Fruit fly (Drosophila melanogaster) whole organism, embryonic: ENCODE measurements around the gene dyw.

Source experiments
- CG12071 ChIP-seq: fragments of 200-800 bp; sonication (Bioruptor generic); optimal IDR thresholded peaks from 3 replicates; lab custom pipeline; 2018; ENCODE audit warnings: missing biosample characterization, mild to moderate bottlenecking, missing genetic modification characterization
- CG12155 ChIP-seq: fragments of 200-800 bp; sonication (Bioruptor generic); optimal IDR thresholded peaks from 3 replicates; lab custom pipeline; 2016; ENCODE audit warnings: missing biosample characterization, missing genetic modification characterization
- CG12391 ChIP-seq: fragments of 200-800 bp; sonication (Bioruptor generic); optimal IDR thresholded peaks from 3 replicates; lab custom pipeline; 2018; ENCODE audit warnings: missing biosample characterization, mild to moderate bottlenecking, missing genetic modification characterization, moderate library complexity
- CG13296 ChIP-seq: fragments of 200-800 bp; sonication (Bioruptor generic); optimal IDR thresholded peaks from 3 replicates; lab custom pipeline; 2018; ENCODE audit warnings: missing biosample characterization, mild to moderate bottlenecking, missing genetic modification characterization
- CG13424 ChIP-seq: fragments of 200-800 bp; sonication (Bioruptor generic); optimal IDR thresholded peaks from 2 replicates; lab custom pipeline; 2019; ENCODE audit warnings: missing biosample characterization, mild to moderate bottlenecking, missing genetic modification characterization, moderate library complexity
- CG13894 ChIP-seq: fragments of 200-800 bp; sonication (Bioruptor generic); optimal IDR thresholded peaks from 3 replicates; lab custom pipeline; 2018; ENCODE audit warnings: missing biosample characterization, mild to moderate bottlenecking, missing genetic modification characterization, moderate library complexity
- CG14860 ChIP-seq: fragments of 200-800 bp; sonication (Bioruptor generic); IDR thresholded peaks from 3 replicates; pipeline ENCODE4 v1.3.6; 2022; ENCODE audit warnings: missing biosample characterization, missing genetic modification characterization; ENCODE audit not compliant: partially characterized antibody
- CG15011 ChIP-seq: fragments of 200-800 bp; sonication (Bioruptor generic); optimal IDR thresholded peaks from 3 replicates; lab custom pipeline; 2018; ENCODE audit warnings: missing biosample characterization, mild to moderate bottlenecking, missing genetic modification characterization
- CG18619 ChIP-seq: fragments of 200-800 bp; sonication (Bioruptor generic); optimal IDR thresholded peaks from 3 replicates; lab custom pipeline; 2017; ENCODE audit warnings: missing biosample characterization, mild to moderate bottlenecking, missing genetic modification characterization
- CG32772 ChIP-seq: fragments of 200-800 bp; sonication (Bioruptor generic); IDR thresholded peaks from 2 replicates; pipeline ENCODE4 v1.3.6; 2022; ENCODE audit warnings: missing biosample characterization, missing genetic modification characterization
- CG33213 ChIP-seq: fragments of 200-800 bp; sonication (Bioruptor generic); optimal IDR thresholded peaks from 3 replicates; lab custom pipeline; 2016; ENCODE audit warnings: missing biosample characterization, missing genetic modification characterization
- CG7556 ChIP-seq: fragments of 200-800 bp; sonication (Bioruptor generic); optimal IDR thresholded peaks from 2 replicates; lab custom pipeline; 2017; ENCODE audit warnings: missing biosample characterization, mild to moderate bottlenecking, missing genetic modification characterization
- CG7963 ChIP-seq: fragments of 200-800 bp; sonication (Bioruptor generic); IDR thresholded peaks from 3 replicates; pipeline ENCODE4 v1.3.6; 2022; ENCODE audit warnings: missing biosample characterization, missing genetic modification characterization; ENCODE audit not compliant: partially characterized antibody
- CG9797 ChIP-seq: fragments of 200-800 bp; sonication (Bioruptor generic); optimal IDR thresholded peaks from 3 replicates; lab custom pipeline; 2018; ENCODE audit warnings: missing biosample characterization, mild to moderate bottlenecking, missing genetic modification characterization
- CoRest ChIP-seq: fragments of 200-800 bp; sonication (Bioruptor generic); optimal IDR thresholded peaks from 3 replicates; lab custom pipeline; 2018; ENCODE audit warnings: missing biosample characterization, mild to moderate bottlenecking, missing genetic modification characterization, moderate library complexity
- CrebB ChIP-seq: fragments of 200-800 bp; sonication (Bioruptor generic); optimal IDR thresholded peaks from 3 replicates; lab custom pipeline; 2018; ENCODE audit warnings: missing biosample characterization, mild to moderate bottlenecking, missing genetic modification characterization
- D19A ChIP-seq: fragments of 200-800 bp; optimal IDR thresholded peaks from 3 replicates; lab custom pipeline; 2019; ENCODE audit warnings: missing biosample characterization, mild to moderate bottlenecking, missing genetic modification characterization, moderate library complexity
- Dll ChIP-seq: fragments of 200-800 bp; sonication (Bioruptor generic); IDR thresholded peaks from 4 replicates; pipeline ENCODE4 v1.3.6; 2022; ENCODE audit warnings: missing biosample characterization, missing genetic modification characterization; ENCODE audit not compliant: partially characterized antibody
- Dp ChIP-seq: fragments of 200-800 bp; sonication (Bioruptor generic); optimal IDR thresholded peaks from 2 replicates; lab custom pipeline; 2018; ENCODE audit warnings: missing biosample characterization, mild to moderate bottlenecking, missing genetic modification characterization, moderate library complexity
- Drgx ChIP-seq: fragments of 200-800 bp; sonication (Bioruptor generic); IDR thresholded peaks from 2 replicates; pipeline ENCODE4 v1.3.6; 2022; ENCODE audit warnings: missing biosample characterization, missing genetic modification characterization
- Fer3 ChIP-seq: fragments of 200-800 bp; sonication (Bioruptor generic); optimal IDR thresholded peaks from 2 replicates; lab custom pipeline; 2018; ENCODE audit warnings: missing biosample characterization, mild to moderate bottlenecking, missing genetic modification characterization, moderate library complexity
- GATAe ChIP-seq: fragments of 200-800 bp; sonication (Bioruptor generic); conservative IDR thresholded peaks from 2 replicates; pipeline ENCODE4 v1.3.6; 2022; ENCODE audit warnings: missing biosample characterization, missing genetic modification characterization
- MBD-R2 ChIP-seq: fragments of 200-800 bp; sonication (Bioruptor generic); IDR thresholded peaks from 2 replicates; pipeline ENCODE4 v1.3.6; 2022; ENCODE audit warnings: missing biosample characterization, missing genetic modification characterization
- Max ChIP-seq: fragments of 200-800 bp; sonication (Bioruptor generic); optimal IDR thresholded peaks from 2 replicates; lab custom pipeline; 2016; ENCODE audit warnings: missing biosample characterization, mild to moderate bottlenecking, missing genetic modification characterization
- Med ChIP-seq: fragments of 200-800 bp; sonication (Bioruptor generic); peaks from one replicate; lab custom pipeline; 2016; ENCODE audit warnings: missing biosample characterization, missing genetic modification characterization, mild to moderate bottlenecking, inconsistent platforms, moderate library complexity
- Ravus ChIP-seq: fragments of 200-800 bp; sonication (Bioruptor generic); IDR thresholded peaks from 2 replicates; pipeline ENCODE4 v1.3.6; 2022; ENCODE audit warnings: missing biosample characterization, missing genetic modification characterization
- Rfx ChIP-seq: fragments of 200-800 bp; sonication (Bioruptor generic); IDR thresholded peaks from 2 replicates; pipeline ENCODE4 v1.3.6; 2022; ENCODE audit warnings: missing biosample characterization, missing genetic modification characterization
- Sin3A ChIP-seq: fragments of >200 bp; optimal IDR thresholded peaks from 2 replicates; lab custom pipeline; 2018
- Stat92E ChIP-seq, 3 experiments: fragments of >200 bp in 2 of 3; fragments of 200-800 bp in 1 of 3; sonication (Bioruptor generic) in 1 of 3; optimal IDR thresholded peaks; 2 replicates each; lab custom pipeline; 2017 to 2019; ENCODE audit warnings: missing biosample characterization in 3 of 3, missing genetic modification characterization in 3 of 3, mild to moderate bottlenecking in 1 of 3, moderate library complexity in 1 of 3
- Xbp1 ChIP-seq: fragments of 200-800 bp; sonication (Bioruptor generic); optimal IDR thresholded peaks from 3 replicates; lab custom pipeline; 2016; ENCODE audit warnings: missing biosample characterization, mild to moderate bottlenecking, missing genetic modification characterization
- Xrp1 ChIP-seq: fragments of 200-800 bp; sonication (Bioruptor generic); IDR thresholded peaks from 2 replicates; pipeline ENCODE4 v1.3.6; 2022; ENCODE audit warnings: missing biosample characterization, missing genetic modification characterization
- bab2 ChIP-seq: fragments of 200-800 bp; sonication (Bioruptor generic); optimal IDR thresholded peaks from 2 replicates; lab custom pipeline; 2016; ENCODE audit warnings: missing biosample characterization, missing genetic modification characterization
- bbx ChIP-seq: fragments of 200-800 bp; sonication (Bioruptor generic); IDR thresholded peaks from 2 replicates; pipeline ENCODE4 v1.3.6; 2022; ENCODE audit warnings: missing biosample characterization, missing genetic modification characterization; ENCODE audit not compliant: partially characterized antibody
- bcd ChIP-seq: fragments of 200-800 bp; sonication (Bioruptor generic); optimal IDR thresholded peaks from 2 replicates; lab custom pipeline; 2017; ENCODE audit warnings: missing biosample characterization, mild to moderate bottlenecking, missing genetic modification characterization
- bsh ChIP-seq, 2 experiments: fragments of 200-800 bp; sonication (Bioruptor generic); optimal IDR thresholded peaks; 2 replicates each; lab custom pipeline; 2017 to 2018; ENCODE audit warnings: mild to moderate bottlenecking in 2 of 2, missing biosample characterization in 2 of 2, missing genetic modification characterization in 2 of 2, moderate library complexity in 1 of 2
- crp ChIP-seq, 2 experiments: fragments of 200-800 bp; sonication (Bioruptor generic); optimal IDR thresholded peaks; 2 replicates in 1 of 2; 3 replicates in 1 of 2; lab custom pipeline; 2017; ENCODE audit warnings: missing biosample characterization in 2 of 2, missing genetic modification characterization in 2 of 2, mild to moderate bottlenecking in 1 of 2, moderate library complexity in 1 of 2
- en ChIP-seq: fragments of 200-800 bp; sonication (Bioruptor generic); optimal IDR thresholded peaks from 2 replicates; lab custom pipeline; 2016; ENCODE audit warnings: missing biosample characterization, missing genetic modification characterization
- ewg ChIP-seq: fragments of 200-800 bp; sonication (Bioruptor generic); optimal IDR thresholded peaks from 3 replicates; lab custom pipeline; 2017; ENCODE audit warnings: mild to moderate bottlenecking, missing biosample characterization, missing genetic modification reagents, missing genetic modification characterization
- eyg ChIP-seq: fragments of 200-800 bp; sonication (Bioruptor generic); optimal IDR thresholded peaks from 3 replicates; lab custom pipeline; 2016; ENCODE audit warnings: missing biosample characterization, missing genetic modification characterization
- fd102C ChIP-seq: fragments of 200-800 bp; sonication (Bioruptor generic); optimal IDR thresholded peaks from 2 replicates; lab custom pipeline; 2018; ENCODE audit warnings: missing biosample characterization, mild to moderate bottlenecking, missing genetic modification characterization, moderate library complexity
- fd96Cb ChIP-seq: fragments of 200-800 bp; sonication (Bioruptor generic); optimal IDR thresholded peaks from 2 replicates; lab custom pipeline; 2018; ENCODE audit warnings: missing biosample characterization, mild to moderate bottlenecking, missing genetic modification characterization, moderate library complexity
- fu2 ChIP-seq: fragments of 200-800 bp; sonication (Bioruptor generic); optimal IDR thresholded peaks from 2 replicates; lab custom pipeline; 2016; ENCODE audit warnings: missing biosample characterization, missing genetic modification characterization
- gsb ChIP-seq: fragments of 200-800 bp; sonication (Bioruptor generic); IDR thresholded peaks from 2 replicates; pipeline ENCODE4 v1.3.6; 2022; ENCODE audit warnings: missing biosample characterization, missing genetic modification characterization
- ro ChIP-seq: fragments of 200-800 bp; sonication (Bioruptor generic); IDR thresholded peaks from 2 replicates; pipeline ENCODE4 v1.3.6; 2022; ENCODE audit warnings: missing biosample characterization, missing genetic modification characterization
- sug ChIP-seq: fragments of 200-800 bp; optimal IDR thresholded peaks from 2 replicates; lab custom pipeline; 2019; ENCODE audit warnings: missing biosample characterization, mild to moderate bottlenecking, missing genetic modification characterization, moderate library complexity
- tll ChIP-seq, 2 experiments: fragments of 200-800 bp in 1 of 2; fragments of >200 bp in 1 of 2; sonication (Bioruptor generic) in 1 of 2; optimal IDR thresholded peaks; 2 replicates each; lab custom pipeline; 2017 to 2019; ENCODE audit warnings: missing biosample characterization in 2 of 2, missing genetic modification characterization in 2 of 2, mild to moderate bottlenecking in 1 of 2, moderate library complexity in 1 of 2
- unc-4 ChIP-seq: fragments of 200-800 bp; sonication (Bioruptor generic); IDR thresholded peaks from 2 replicates; pipeline ENCODE4 v1.3.6; 2022; ENCODE audit warnings: missing biosample characterization, missing genetic modification characterization; ENCODE audit not compliant: partially characterized antibody
- vvl ChIP-seq: fragments of 200-800 bp; sonication (Bioruptor generic); IDR thresholded peaks from 2 replicates; pipeline ENCODE4 v1.3.6; 2022; ENCODE audit warnings: missing biosample characterization, missing genetic modification characterization

The dyw gene

DNA sequence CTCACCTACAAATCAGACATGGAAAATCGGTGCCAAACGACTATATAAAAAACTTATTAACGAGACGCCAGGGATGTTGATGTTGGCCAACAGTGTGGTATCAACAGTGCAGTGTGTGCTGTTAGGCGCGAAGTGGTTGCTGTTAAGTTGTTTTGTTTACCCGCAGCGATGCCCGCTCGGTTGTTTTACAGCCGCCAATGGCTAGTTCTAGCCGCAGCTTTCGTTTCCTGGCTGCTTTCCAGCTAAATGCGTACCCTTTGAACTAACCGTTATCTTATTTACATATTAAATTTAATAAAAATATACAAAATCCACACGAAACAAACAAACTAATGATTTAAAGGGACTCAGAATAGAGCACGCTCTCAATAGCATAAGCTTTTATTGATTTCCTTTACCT lies 45.0 kb upstream of the dyw start, which contains the start of gene crm (continued):
- TF ChIP-seq unc-4 (GFP tag; lab: Robert Waterston, UW) (peak; percentile 34; the same call in 1 of the 2 replicates), CrebB (tag; lab: Kevin White, UChicago) (no peak), vvl (peak; percentile 65), bab2 (GFP tag; lab: Kevin White, UChicago) (no peak), Xbp1 (GFP tag; lab: Kevin White, UChicago) (no peak), Rfx (GFP tag; lab: Robert Waterston, UW) (0 out of 2 replicates have a peak, but pooled peaks have one; percentile 34), CG9797 (GFP tag; lab: Kevin White, UChicago) (peak; percentile 24), Xrp1 (GFP tag; lab: Robert Waterston, UW) (no peak), crp (GFP tag; optimal IDR thresholded peaks at IDR 0.05; lab: Kevin White, UChicago) (peak in 1 of 2 experiments; percentile 45), CG12155 (peak; percentile 8), Med (GFP tag; lab: Kevin White, UChicago) (peak; percentile 45), MBD-R2 (peak; percentile 63), sug (peak; percentile 14)

DNA sequence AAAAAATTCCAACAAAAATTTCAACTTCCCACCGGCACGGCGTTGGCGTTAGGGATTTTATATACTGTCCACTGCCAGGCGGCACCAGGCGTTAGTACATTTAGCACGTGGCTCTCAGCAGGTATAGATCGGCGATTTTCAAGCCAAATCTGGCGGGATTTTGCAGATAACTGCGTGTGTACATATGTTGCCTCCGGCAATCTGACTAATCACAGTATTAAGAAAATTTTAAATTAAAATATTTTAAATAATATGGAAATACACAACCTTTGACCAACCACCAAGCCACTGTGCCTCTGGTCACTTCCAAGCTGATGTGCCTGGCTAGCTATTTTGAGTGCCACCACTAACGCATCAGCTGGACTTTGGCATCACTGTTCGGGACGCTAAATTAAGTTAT lies 38.4 kb upstream of the dyw start, which contains the start of the genes ttm50 and CG2712:
Gene ttm50 (minus strand): TSS at position 64 of the 400 bp plus-strand sequence.
Gene CG2712 (plus strand): TSS at position 343 of the 400 bp plus-strand sequence.
- TF ChIP-seq eyg (GFP tag; lab: Kevin White, UChicago), result no peak
- TF ChIP-seq CG12071 (GFP tag; lab: Kevin White, UChicago), result no peak
- peak; percentile 53; the same call in 1 of the 2 replicates for TF ChIP-seq vvl
- TF ChIP-seq en (GFP tag; lab: Kevin White, UChicago), result no peak
- TF ChIP-seq CG13424 (tag; lab: Kevin White, UChicago), result peak; percentile 73
- no peak for TF ChIP-seq bbx (GFP tag; lab: Robert Waterston, UW)
- peak in 1 of 2 experiments; percentile 39 for TF ChIP-seq bsh (GFP tag; optimal IDR thresholded peaks at IDR 0.05; lab: Kevin White, UChicago)
- TF ChIP-seq fd96Cb (tag; lab: Kevin White, UChicago), result peak; percentile 33
- TF ChIP-seq ro (GFP tag; lab: Robert Waterston, UW), result no peak
- no peak for TF ChIP-seq CG13296 (GFP tag; lab: Kevin White, UChicago)
- peak; percentile 71 for TF ChIP-seq CG12391 (tag; lab: Kevin White, UChicago)
- no peak for TF ChIP-seq Stat92E (GFP tag; optimal IDR thresholded peaks at IDR 0.05; lab: Kevin White, UChicago)
- TF ChIP-seq fd102C (GFP tag; lab: Kevin White, UChicago), result no peak
- TF ChIP-seq D19A (tag; lab: Kevin White, UChicago), result no peak
- TF ChIP-seq Ravus (GFP tag; lab: Robert Waterston, UW), result no peak
- no peak for TF ChIP-seq CG33213 (GFP tag; lab: Kevin White, UChicago)
- TF ChIP-seq CG14860 (GFP tag; lab: Robert Waterston, UW), result no peak
- TF ChIP-seq Dp (GFP tag; lab: Kevin White, UChicago), result peak; percentile 12
- 0 out of 4 replicates have a peak, but pooled peaks have one; percentile 14 for TF ChIP-seq Dll (GFP tag; lab: Robert Waterston, UW)
- no peak for TF ChIP-seq CG7963 (GFP tag; lab: Robert Waterston, UW)
- TF ChIP-seq Drgx (GFP tag; lab: Robert Waterston, UW), result no peak
- TF ChIP-seq ewg (GFP tag; lab: Kevin White, UChicago), result no peak
- TF ChIP-seq gsb (GFP tag; lab: Robert Waterston, UW), result no peak; the same call in 1 of the 2 replicates
- peak; percentile 82 for TF ChIP-seq CoRest (tag; lab: Kevin White, UChicago)
- no peak for TF ChIP-seq GATAe (GFP tag; lab: Robert Waterston, UW)
- TF ChIP-seq Max (GFP tag; lab: Kevin White, UChicago), result peak; percentile 87
- TF ChIP-seq fu2, result no peak
- TF ChIP-seq tll (GFP tag; optimal IDR thresholded peaks at IDR 0.05; lab: Kevin White, UChicago), result peak in 1 of 2 experiments; percentile 4
- TF ChIP-seq bab2 (GFP tag; lab: Kevin White, UChicago), result peak; percentile 0
- no peak for TF ChIP-seq CG32772 (GFP tag; lab: Robert Waterston, UW)
- TF ChIP-seq bcd, result no peak
- TF ChIP-seq CG18619 (GFP tag; lab: Kevin White, UChicago), result no peak
- no peak for TF ChIP-seq CG13894 (tag; lab: Kevin White, UChicago)
- peak; percentile 61 for TF ChIP-seq Sin3A (lab: Kevin White, UChicago)
- peak; percentile 44 for TF ChIP-seq Fer3 (tag; lab: Kevin White, UChicago)
- TF ChIP-seq CG7556 (GFP tag; lab: Kevin White, UChicago), result peak; percentile 48
- TF ChIP-seq CG15011 (GFP tag; lab: Kevin White, UChicago), result no peak
